Worm (Caenorhabditis elegans) whole organism, L4 larva: Measurements from ENCODE around the gene zig-3.

ENCODE experiments used
- D1046.2 ChIP-seq: fragments of 200-800 bp; sonication (Bioruptor generic); IDR thresholded peaks from 2 replicates; pipeline ENCODE4 v1.3.6; 2022; ENCODE audit warnings: missing genetic modification characterization, missing compliant biosample characterization
- F37D6.2 ChIP-seq: sonication (generic microtip); optimal IDR thresholded peaks from 2 replicates; lab custom pipeline; 2016; ENCODE audit warnings: mild to moderate bottlenecking, missing genetic modification characterization, missing compliant biosample characterization
- F44E2.7 ChIP-seq: fragments of 200-800 bp; sonication (Bioruptor generic); IDR thresholded peaks from 2 replicates; pipeline ENCODE4 v2.1.2; 2022; ENCODE audit warnings: missing genetic modification characterization, missing compliant biosample characterization
- Y105C5A.15 ChIP-seq: fragments of 200-800 bp; sonication (Bioruptor generic); IDR thresholded peaks from 2 replicates; pipeline ENCODE4 v1.3.6; 2022; ENCODE audit warnings: missing genetic modification characterization, missing compliant biosample characterization
- Y48G9A.11 ChIP-seq: fragments of 200-800 bp; sonication (Bioruptor generic); IDR thresholded peaks from 2 replicates; pipeline ENCODE4 v1.3.6; 2022; ENCODE audit warnings: missing genetic modification reagents, missing genetic modification characterization, missing compliant biosample characterization
- Y75B8A.6 ChIP-seq: fragments of 200-800 bp; sonication (Bioruptor generic); IDR thresholded peaks from 2 replicates; pipeline ENCODE4 v1.3.6; 2022; ENCODE audit warnings: missing genetic modification reagents, missing genetic modification characterization, missing compliant biosample characterization
- aha-1 ChIP-seq: fragments of 150-350 bp; peaks from one replicate; lab custom pipeline; 2014; ENCODE audit warnings: missing biosample characterization, missing genetic modification characterization
- arid-1 ChIP-seq: fragments of 200-800 bp; sonication (Bioruptor generic); conservative IDR thresholded peaks from 2 replicates; pipeline ENCODE4 v1.3.6; 2022; ENCODE audit warnings: missing genetic modification reagents, missing genetic modification characterization, missing compliant biosample characterization
- attf-4 ChIP-seq: sonication (generic microtip); optimal IDR thresholded peaks from 3 replicates; lab custom pipeline; 2017; ENCODE audit warnings: missing biosample characterization, missing genetic modification characterization
- ceh-20 ChIP-seq: fragments of 200-800 bp; sonication (Bioruptor generic); IDR thresholded peaks from 2 replicates; pipeline ENCODE4 v1.3.6; 2022; ENCODE audit warnings: missing genetic modification reagents, missing genetic modification characterization, missing compliant biosample characterization
- ceh-28 ChIP-seq: fragments of 150-350 bp; optimal IDR thresholded peaks from 2 replicates; lab custom pipeline; 2014; ENCODE audit warnings: missing biosample characterization, missing genetic modification reagents, missing genetic modification characterization
- ces-1 ChIP-seq: fragments of 150-350 bp; sonication (generic microtip); optimal IDR thresholded peaks from 4 replicates; lab custom pipeline; 2014; ENCODE audit warnings: missing biosample characterization, missing genetic modification reagents, missing genetic modification characterization
- cey-2 ChIP-seq: sonication (generic microtip); optimal IDR thresholded peaks from 3 replicates; lab custom pipeline; 2017; ENCODE audit warnings: missing genetic modification characterization, mild to moderate bottlenecking, missing compliant biosample characterization, antibody characterized with exemption, borderline replicate concordance; ENCODE audit not compliant: insufficient read depth
- daf-16 ChIP-seq, 3 experiments: sonication (generic microtip); optimal IDR thresholded peaks; 2 replicates each; lab custom pipeline; 2016 to 2017; ENCODE audit warnings: missing genetic modification characterization in 3 of 3, missing genetic modification reagents in 3 of 3, mild to moderate bottlenecking in 2 of 3, missing compliant biosample characterization in 2 of 3, missing biosample characterization in 1 of 3, moderate library complexity in 1 of 3
- daf-19 ChIP-seq: fragments of 200-800 bp; sonication (Bioruptor generic); conservative IDR thresholded peaks from 2 replicates; pipeline ENCODE4 v1.3.6; 2022; ENCODE audit warnings: missing genetic modification characterization, missing compliant biosample characterization
- daf-8 ChIP-seq: fragments of 200-800 bp; sonication (Bioruptor generic); IDR thresholded peaks from 2 replicates; pipeline ENCODE4 v1.3.6; 2022; ENCODE audit warnings: missing genetic modification characterization, missing compliant biosample characterization
- dmd-6 ChIP-seq: fragments of 200-800 bp; sonication (Bioruptor generic); IDR thresholded peaks from 2 replicates; pipeline ENCODE4 v1.3.6; 2022; ENCODE audit warnings: missing genetic modification reagents, missing genetic modification characterization, missing compliant biosample characterization
- dpl-1 ChIP-seq: fragments of 150-350 bp; optimal IDR thresholded peaks from 2 replicates; lab custom pipeline; 2014; ENCODE audit warnings: missing biosample characterization, missing genetic modification reagents, missing genetic modification characterization
- egl-27 ChIP-seq: sonication (generic microtip); optimal IDR thresholded peaks from 3 replicates; lab custom pipeline; 2017; ENCODE audit warnings: missing biosample characterization, missing genetic modification reagents, missing genetic modification characterization
- hif-1 ChIP-seq, 2 experiments: sonication (generic microtip); optimal IDR thresholded peaks; 2 replicates each; lab custom pipeline; 2016 to 2017; ENCODE audit warnings: missing compliant biosample characterization in 2 of 2, missing genetic modification characterization in 2 of 2, missing genetic modification reagents in 2 of 2, missing genotype in 2 of 2, mild to moderate bottlenecking in 1 of 2
- hlh-11 ChIP-seq: fragments of 200-800 bp; sonication (Bioruptor generic); optimal IDR thresholded peaks from 2 replicates; lab custom pipeline; 2018; ENCODE audit warnings: mild to moderate bottlenecking, missing genetic modification characterization, missing compliant biosample characterization
- hmg-1.1 ChIP-seq: fragments of 200-800 bp; sonication (Bioruptor generic); IDR thresholded peaks from 2 replicates; pipeline ENCODE4 v1.3.6; 2022; ENCODE audit warnings: missing genetic modification reagents, missing genetic modification characterization, missing compliant biosample characterization
- jun-1 ChIP-seq: fragments of 150-350 bp; optimal IDR thresholded peaks from 2 replicates; lab custom pipeline; 2014; ENCODE audit warnings: missing biosample characterization, missing genetic modification reagents, missing genetic modification characterization
- lim-7 ChIP-seq: fragments of 200-800 bp; sonication (Bioruptor generic); IDR thresholded peaks from 2 replicates; pipeline ENCODE4 v1.3.6; 2022; ENCODE audit warnings: missing genetic modification characterization, missing compliant biosample characterization
- lin-13 ChIP-seq: fragments of 150-350 bp; optimal IDR thresholded peaks from 2 replicates; lab custom pipeline; 2014; ENCODE audit warnings: missing biosample characterization, missing genetic modification reagents, missing genetic modification characterization
- lin-15B ChIP-seq: fragments of 150-350 bp; sonication (generic microtip); optimal IDR thresholded peaks from 3 replicates; lab custom pipeline; 2014; ENCODE audit warnings: missing biosample characterization, missing genetic modification characterization
- lin-29 ChIP-seq: fragments of 200-800 bp; sonication (Bioruptor generic); IDR thresholded peaks from 2 replicates; pipeline ENCODE4 v1.3.6; 2022; ENCODE audit warnings: missing genetic modification reagents, missing genetic modification characterization, missing compliant biosample characterization
- lin-39 ChIP-seq: fragments of 150-350 bp; optimal IDR thresholded peaks from 2 replicates; lab custom pipeline; 2014; ENCODE audit warnings: missing biosample characterization, missing genetic modification reagents, missing genetic modification characterization
- lsy-2 ChIP-seq, 2 experiments: fragments of 150-350 bp in 1 of 2; sonication (generic microtip) in 1 of 2; optimal IDR thresholded peaks; 2 replicates each; lab custom pipeline; 2014 to 2017; ENCODE audit warnings: missing biosample characterization in 2 of 2, missing genetic modification characterization in 2 of 2
- mdl-1 ChIP-seq, 2 experiments: fragments of 150-350 bp in 1 of 2; sonication (generic microtip) in 1 of 2; optimal IDR thresholded peaks; 2 replicates each; lab custom pipeline; 2014 to 2017; ENCODE audit warnings: missing biosample characterization in 2 of 2, missing genetic modification characterization in 2 of 2
- mes-2 ChIP-seq: sonication (generic microtip); optimal IDR thresholded peaks from 2 replicates; lab custom pipeline; 2016; ENCODE audit warnings: missing genotype, mild to moderate bottlenecking, missing genetic modification characterization, missing compliant biosample characterization; ENCODE audit not compliant: poor library complexity, severe bottlenecking
- nhr-10 ChIP-seq: fragments of 150-350 bp; optimal IDR thresholded peaks from 2 replicates; lab custom pipeline; 2014; ENCODE audit warnings: missing biosample characterization, missing genetic modification characterization
- nhr-11 ChIP-seq: fragments of 150-350 bp; optimal IDR thresholded peaks from 2 replicates; lab custom pipeline; 2014; ENCODE audit warnings: missing biosample characterization, missing genetic modification characterization
- nhr-111 ChIP-seq: fragments of 200-800 bp; sonication (Bioruptor generic); optimal IDR thresholded peaks from 2 replicates; lab custom pipeline; 2018; ENCODE audit warnings: mild to moderate bottlenecking, missing genetic modification characterization, missing compliant biosample characterization
- pha-4 ChIP-seq, 2 experiments: fragments of 150-350 bp in 1 of 2; fragments of 200-800 bp in 1 of 2; sonication (Bioruptor generic) in 1 of 2; IDR thresholded peaks in 1 of 2; optimal IDR thresholded peaks in 1 of 2; 2 replicates each; pipeline versions ENCODE4 v1.3.6 to Lab custom; 2014 to 2022; ENCODE audit warnings: missing genetic modification characterization in 2 of 2, missing genetic modification reagents in 2 of 2, missing biosample characterization in 1 of 2, missing compliant biosample characterization in 1 of 2
- saeg-2 ChIP-seq: fragments of 200-800 bp; sonication (Bioruptor generic); IDR thresholded peaks from 2 replicates; pipeline ENCODE4 v1.3.6; 2022; ENCODE audit warnings: missing genetic modification reagents, missing genetic modification characterization, missing compliant biosample characterization
- set-16 ChIP-seq: fragments of 200-800 bp; sonication (Bioruptor generic); IDR thresholded peaks from 2 replicates; pipeline ENCODE4 v1.3.6; 2022; ENCODE audit warnings: missing genetic modification reagents, missing genetic modification characterization, missing compliant biosample characterization
- skn-1 ChIP-seq: fragments of 150-350 bp; optimal IDR thresholded peaks from 2 replicates; lab custom pipeline; 2014; ENCODE audit warnings: missing biosample characterization, missing genetic modification characterization
- snpc-4 ChIP-seq: fragments of 150-350 bp; optimal IDR thresholded peaks from 2 replicates; lab custom pipeline; 2014; ENCODE audit warnings: missing biosample characterization, missing genetic modification characterization
- spr-1 ChIP-seq: sonication (generic microtip); optimal IDR thresholded peaks from 2 replicates; lab custom pipeline; 2016; ENCODE audit warnings: mild to moderate bottlenecking, missing genetic modification characterization, missing compliant biosample characterization
- spr-3 ChIP-seq: fragments of 200-800 bp; sonication (Bioruptor generic); optimal IDR thresholded peaks from 2 replicates; lab custom pipeline; 2018; ENCODE audit warnings: mild to moderate bottlenecking, missing genetic modification characterization, missing compliant biosample characterization
- tag-97 ChIP-seq: fragments of 200-800 bp; sonication (Bioruptor generic); IDR thresholded peaks from 2 replicates; pipeline ENCODE4 v1.3.6; 2022; ENCODE audit warnings: missing genetic modification characterization, missing compliant biosample characterization
- tra-1 ChIP-seq: fragments of 200-800 bp; sonication (Bioruptor generic); IDR thresholded peaks from 2 replicates; pipeline ENCODE4 v1.3.6; 2022; ENCODE audit warnings: missing genetic modification reagents, missing genetic modification characterization, missing compliant biosample characterization
- unc-39 ChIP-seq: sonication (generic microtip); optimal IDR thresholded peaks from 2 replicates; lab custom pipeline; 2017; ENCODE audit warnings: missing biosample characterization, missing genetic modification characterization
- unc-62 ChIP-seq, 3 experiments: fragments of 150-350 bp in 1 of 3; sonication (generic microtip); optimal IDR thresholded peaks in 2 of 3; peaks in 1 of 3; 1 replicate in 1 of 3; 2 replicates in 2 of 3; lab custom pipeline; 2014 to 2017; ENCODE audit warnings: missing biosample characterization in 3 of 3, missing genetic modification characterization in 3 of 3, missing genetic modification reagents in 3 of 3, missing genotype in 1 of 3
- zfp-2 ChIP-seq: sonication (generic microtip); optimal IDR thresholded peaks from 2 replicates; lab custom pipeline; 2016; ENCODE audit warnings: mild to moderate bottlenecking, missing genetic modification characterization, missing compliant biosample characterization
- zip-2 ChIP-seq: fragments of 150-350 bp; optimal IDR thresholded peaks from 2 replicates; lab custom pipeline; 2014; ENCODE audit warnings: missing biosample characterization, missing genetic modification characterization

The zig-3 gene

ce11 chrX:7945438-7945837 is 14.9 kb downstream of the zig-3 start:
- TF ChIP-seq hlh-11 (peak; percentile 17), aha-1 (tag; lab: Kevin White, UChicago) (peak; percentile 30), daf-16 (GFP tag; optimal IDR thresholded peaks at IDR 0.05; lab: Kevin White, UChicago) (peak in 1 of 2 experiments; percentile 29), daf-16 (tag; optimal IDR thresholded peaks at IDR 0.05; lab: Kevin White, UChicago) (no peak), nhr-11 (no peak), lin-13 (no peak)

ce11 chrX:7951578-7951977 is 21.0 kb downstream of the zig-3 start:
- TF ChIP-seq daf-19 (GFP tag; lab: Robert Waterston, UW) (no peak), tag-97 (GFP tag; lab: Robert Waterston, UW) (no peak), attf-4 (no peak), lin-39 (tag; lab: Kevin White, UChicago) (no peak), F44E2.7 (GFP tag; lab: Robert Waterston, UW) (no peak), dpl-1 (GFP tag; lab: Kevin White, UChicago) (peak; percentile 38), daf-8 (GFP tag; lab: Robert Waterston, UW) (no peak), D1046.2 (GFP tag; lab: Robert Waterston, UW) (0 out of 2 replicates have a peak, but pooled peaks have one; percentile 37), Y105C5A.15 (GFP tag; lab: Robert Waterston, UW) (no peak), nhr-10 (tag; lab: Kevin White, UChicago) (no peak), snpc-4 (tag; lab: Kevin White, UChicago) (no peak), cey-2 (tag; lab: Kevin White, UChicago) (no peak), pha-4 (GFP tag; IDR thresholded peaks at IDR 0.05; lab: Robert Waterston, UW) (no peak), pha-4 (tag; optimal IDR thresholded peaks at IDR 0.05; lab: Kevin White, UChicago) (no peak), Y48G9A.11 (GFP tag; lab: Robert Waterston, UW) (no peak), lin-29 (GFP tag; lab: Robert Waterston, UW) (0 out of 2 replicates have a peak, but pooled peaks have one; percentile 40), mdl-1 (tag; optimal IDR thresholded peaks at IDR 0.05; lab: Kevin White, UChicago) (peak; percentile 52 to 85), lim-7 (GFP tag; lab: Robert Waterston, UW) (no peak), daf-16 (GFP tag; optimal IDR thresholded peaks at IDR 0.05; lab: Kevin White, UChicago) (no peak), daf-16 (tag; optimal IDR thresholded peaks at IDR 0.05; lab: Kevin White, UChicago) (no peak), spr-3 (GFP tag; lab: Kevin White, UChicago) (no peak), lin-15B (tag; lab: Kevin White, UChicago) (no peak), hif-1 (tag; optimal IDR thresholded peaks at IDR 0.05; lab: Kevin White, UChicago) (peak; percentile 48 to 91), ces-1 (no peak), zfp-2 (tag; lab: Kevin White, UChicago) (peak; percentile 34), dmd-6 (GFP tag; lab: Robert Waterston, UW) (peak; percentile 92), nhr-111 (GFP tag; lab: Kevin White, UChicago) (no peak), tra-1 (GFP tag; lab: Robert Waterston, UW) (peak; percentile 77; the same call in 1 of the 2 replicates), nhr-11 (peak; percentile 83), unc-39 (tag; lab: Kevin White, UChicago) (no peak), ceh-20 (GFP tag; lab: Robert Waterston, UW) (peak; percentile 85), zip-2 (tag; lab: Kevin White, UChicago) (no peak), jun-1 (tag; lab: Kevin White, UChicago) (no peak), saeg-2 (GFP tag; lab: Robert Waterston, UW) (0 out of 2 replicates have a peak, but pooled peaks have one; percentile 67), Y75B8A.6 (no peak), egl-27 (no peak), lin-13 (no peak), spr-1 (peak; percentile 48), mes-2 (tag; lab: Kevin White, UChicago) (peak; percentile 58), hmg-1.1 (GFP tag; lab: Robert Waterston, UW) (peak; percentile 90), skn-1 (tag; lab: Kevin White, UChicago) (no peak), unc-62 (GFP tag; optimal IDR thresholded peaks at IDR 0.05 in 1 of 2; lab: Kevin White, UChicago) (peak in 1 of 2 experiments; percentile 99), unc-62 (tag; optimal IDR thresholded peaks at IDR 0.05; lab: Kevin White, UChicago) (no peak), arid-1 (GFP tag; lab: Robert Waterston, UW) (no peak), lsy-2 (tag; optimal IDR thresholded peaks at IDR 0.05; lab: Kevin White, UChicago) (peak in 1 of 2 experiments; percentile 80), ceh-28 (tag; lab: Kevin White, UChicago) (peak; percentile 25), set-16 (GFP tag; lab: Robert Waterston, UW) (peak; percentile 83), F37D6.2 (tag; lab: Kevin White, UChicago) (peak; percentile 80)
